In the genomic region with DNA sequence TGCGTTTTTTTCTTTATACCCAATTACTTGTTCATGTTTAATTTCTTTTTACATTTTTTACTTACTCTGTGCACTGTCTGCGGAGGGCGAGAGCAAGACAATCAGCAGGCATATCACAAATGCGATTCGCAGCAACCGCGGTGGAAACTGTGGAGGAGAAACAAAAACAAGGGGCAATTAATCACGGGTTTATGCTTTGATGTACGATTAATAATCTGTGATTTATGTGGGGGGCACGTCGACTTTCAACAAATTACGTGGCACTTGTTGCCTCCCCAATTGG, we compare ENCODE assay signal across 2 fruit fly cellular contexts.
TF ChIP-seq lines count a peak whose summit lies in the region.

No protein-coding gene starts in this region.

- no peak for TF ChIP-seq CTCF in whole organism, embryonic (GFP tag; optimal IDR thresholded peaks at IDR 0.05; lab: Kevin White, UChicago)

TF ChIP-seq in whole organism, embryonic, 481 proteins besides CTCF, POLR2A, EP300 and RAD21:
- TF ChIP-seq Poxn (GFP tag; IDR thresholded peaks at IDR 0.05; lab: Robert Waterston, UW) (no peak), pros (GFP tag; optimal IDR thresholded peaks at IDR 0.05; lab: Kevin White, UChicago) (no peak), dysf (GFP tag; IDR thresholded peaks at IDR 0.05; lab: Robert Waterston, UW) (no peak), caup (GFP tag; optimal IDR thresholded peaks at IDR 0.05; lab: Kevin White, UChicago; ENCODE audit: severe bottlenecking) (no peak), knrl (GFP tag; IDR thresholded peaks at IDR 0.05; lab: Robert Waterston, UW; ENCODE audit: partially characterized antibody) (peak; percentile 34; the same call in 2 of the 3 replicates), nerfin-2 (GFP tag; IDR thresholded peaks at IDR 0.05; lab: Robert Waterston, UW; ENCODE audit: partially characterized antibody) (peak; percentile 49; the same call in 1 of the 2 replicates), mld (GFP tag; IDR thresholded peaks at IDR 0.05; lab: Robert Waterston, UW; ENCODE audit: partially characterized antibody) (0 out of 3 replicates have a peak, but pooled peaks have one; percentile 3), CG32772 (GFP tag; IDR thresholded peaks at IDR 0.05; lab: Robert Waterston, UW) (no peak), ranshi (GFP tag; IDR thresholded peaks at IDR 0.05; lab: Robert Waterston, UW) (no peak), trem (tag; optimal IDR thresholded peaks at IDR 0.05; lab: Kevin White, UChicago) (no peak), hb (GFP tag; IDR thresholded peaks at IDR 0.05; lab: Robert Waterston, UW; ENCODE audit: partially characterized antibody) (peak; percentile 52; the same call in 1 of the 3 replicates), CG12071 (GFP tag; optimal IDR thresholded peaks at IDR 0.05; lab: Kevin White, UChicago) (no peak), CG3163 (GFP tag; optimal IDR thresholded peaks at IDR 0.05; lab: Kevin White, UChicago) (no peak), sna (GFP tag; IDR thresholded peaks at IDR 0.05; lab: Robert Waterston, UW; ENCODE audit: partially characterized antibody) (0 out of 2 replicates have a peak, but pooled peaks have one; percentile 14), CG1792 (GFP tag; optimal IDR thresholded peaks at IDR 0.05; lab: Kevin White, UChicago) (no peak), Med (GFP tag; lab: Kevin White, UChicago) (peak; percentile 50), GATAe (GFP tag; conservative IDR thresholded peaks at IDR 0.05; lab: Robert Waterston, UW) (no peak), Trl (optimal IDR thresholded peaks at IDR 0.05; lab: Kevin White, UChicago) (no peak), Trl (GFP tag; optimal IDR thresholded peaks at IDR 0.05; lab: Kevin White, UChicago) (no peak), CG4328 (GFP tag; optimal IDR thresholded peaks at IDR 0.05; lab: Kevin White, UChicago) (no peak), CG15479 (GFP tag; optimal IDR thresholded peaks at IDR 0.05; lab: Kevin White, UChicago) (no peak), CG11085 (GFP tag; IDR thresholded peaks at IDR 0.05; lab: Robert Waterston, UW) (no peak), CG8359 (GFP tag; optimal IDR thresholded peaks at IDR 0.05; lab: Kevin White, UChicago; ENCODE audit: borderline replicate concordance) (no peak), sens (GFP tag; lab: Kevin White, UChicago) (peak; percentile 28), ac (GFP tag; optimal IDR thresholded peaks at IDR 0.05; lab: Kevin White, UChicago) (no peak), CG10565 (GFP tag; optimal IDR thresholded peaks at IDR 0.05; lab: Kevin White, UChicago) (no peak)

TF ChIP-seq in whole organism, pupa, 21 proteins besides CTCF, POLR2A, EP300 and RAD21:
- TF ChIP-seq rn (GFP tag; IDR thresholded peaks at IDR 0.05; lab: Robert Waterston, UW) = no peak
- 0 out of 2 replicates have a peak, but pooled peaks have one; percentile 20 for TF ChIP-seq CG32121 (GFP tag; IDR thresholded peaks at IDR 0.05; lab: Robert Waterston, UW)
- no peak for TF ChIP-seq CG15710 (tag; optimal IDR thresholded peaks at IDR 0.05; lab: Kevin White, UChicago)
